Fruit fly (Drosophila melanogaster) whole organism, embryonic: ENCODE results near the gene yellow-g2.

ENCODE experiments used
- CG10431 ChIP-seq: fragments of 200-800 bp; sonication (Bioruptor generic); optimal IDR thresholded peaks from 3 replicates; lab custom pipeline; 2018; ENCODE audit warnings: missing biosample characterization, mild to moderate bottlenecking, missing genetic modification characterization
- CG12071 ChIP-seq: fragments of 200-800 bp; sonication (Bioruptor generic); optimal IDR thresholded peaks from 3 replicates; lab custom pipeline; 2018; ENCODE audit warnings: missing biosample characterization, mild to moderate bottlenecking, missing genetic modification characterization
- CG13287 ChIP-seq: fragments of 200-800 bp; sonication (Bioruptor generic); IDR thresholded peaks from 2 replicates; pipeline ENCODE4 v1.3.6; 2022; ENCODE audit warnings: missing biosample characterization, missing genetic modification characterization; ENCODE audit not compliant: partially characterized antibody
- CG17829 ChIP-seq: fragments of 200-800 bp; optimal IDR thresholded peaks from 2 replicates; lab custom pipeline; 2019; ENCODE audit warnings: missing biosample characterization, mild to moderate bottlenecking, missing genetic modification characterization, moderate library complexity
- CG2199 ChIP-seq: fragments of 200-800 bp; sonication (Bioruptor generic); IDR thresholded peaks from 3 replicates; pipeline ENCODE4 v1.3.6; 2022; ENCODE audit warnings: missing biosample characterization, missing genetic modification characterization
- CG3281 ChIP-seq: fragments of 200-800 bp; sonication (Bioruptor generic); optimal IDR thresholded peaks from 3 replicates; lab custom pipeline; 2017; ENCODE audit warnings: missing biosample characterization, mild to moderate bottlenecking, missing genetic modification characterization
- CG4282 ChIP-seq: fragments of 200-800 bp; sonication (Bioruptor generic); optimal IDR thresholded peaks from 2 replicates; lab custom pipeline; 2016; ENCODE audit warnings: missing biosample characterization, missing genetic modification characterization
- CG6272 ChIP-seq: fragments of 200-800 bp; sonication (Bioruptor generic); IDR thresholded peaks from 2 replicates; pipeline ENCODE4 v1.3.6; 2022; ENCODE audit warnings: missing biosample characterization, missing genetic modification characterization
- CG7372 ChIP-seq: fragments of 200-800 bp; sonication (Bioruptor generic); IDR thresholded peaks from 2 replicates; pipeline ENCODE4 v1.3.6; 2022; ENCODE audit warnings: missing biosample characterization, missing genetic modification characterization
- CG8290 ChIP-seq, 3 experiments: fragments of 200-800 bp; sonication (Bioruptor generic); optimal IDR thresholded peaks; 2 replicates each; lab custom pipeline; 2016 to 2019; ENCODE audit warnings: missing biosample characterization in 3 of 3, missing genetic modification characterization in 3 of 3, mild to moderate bottlenecking in 2 of 3, moderate library complexity in 1 of 3
- CG8944 ChIP-seq: fragments of 200-800 bp; sonication (Bioruptor generic); optimal IDR thresholded peaks from 3 replicates; lab custom pipeline; 2016; ENCODE audit warnings: missing biosample characterization, missing genetic modification characterization
- CG9797 ChIP-seq: fragments of 200-800 bp; sonication (Bioruptor generic); optimal IDR thresholded peaks from 3 replicates; lab custom pipeline; 2018; ENCODE audit warnings: missing biosample characterization, mild to moderate bottlenecking, missing genetic modification characterization
- CG9932 ChIP-seq: fragments of 200-800 bp; sonication (Bioruptor generic); IDR thresholded peaks from 2 replicates; pipeline ENCODE4 v1.3.6; 2022; ENCODE audit warnings: missing biosample characterization, missing genetic modification characterization
- Dbx ChIP-seq: fragments of 200-800 bp; sonication (Bioruptor generic); IDR thresholded peaks from 3 replicates; pipeline ENCODE4 v1.3.6; 2022; ENCODE audit warnings: missing biosample characterization, missing genetic modification characterization
- Deaf1 ChIP-seq: fragments of 200-800 bp; optimal IDR thresholded peaks from 3 replicates; lab custom pipeline; 2019; ENCODE audit warnings: missing biosample characterization, mild to moderate bottlenecking, missing genetic modification characterization, moderate library complexity
- Dp ChIP-seq: fragments of 200-800 bp; sonication (Bioruptor generic); optimal IDR thresholded peaks from 2 replicates; lab custom pipeline; 2018; ENCODE audit warnings: missing biosample characterization, mild to moderate bottlenecking, missing genetic modification characterization, moderate library complexity
- E2f1 ChIP-seq: fragments of 200-800 bp; sonication (Bioruptor generic); IDR thresholded peaks from 2 replicates; pipeline ENCODE4 v1.3.6; 2022; ENCODE audit warnings: missing biosample characterization, missing genetic modification characterization
- Ets97D ChIP-seq: fragments of 200-800 bp; sonication (Bioruptor generic); optimal IDR thresholded peaks from 3 replicates; lab custom pipeline; 2016; ENCODE audit warnings: missing biosample characterization, missing genetic modification characterization
- Jarid2 ChIP-seq: fragments of 200-800 bp; sonication (Bioruptor generic); optimal IDR thresholded peaks from 3 replicates; lab custom pipeline; 2017; ENCODE audit warnings: mild to moderate bottlenecking, missing biosample characterization, missing genetic modification reagents, missing genetic modification characterization
- Lhr ChIP-seq: fragments of 200-800 bp; sonication (Bioruptor generic); optimal IDR thresholded peaks from 3 replicates; lab custom pipeline; 2017; ENCODE audit warnings: mild to moderate bottlenecking, missing biosample characterization, missing genetic modification reagents, missing genetic modification characterization
- Lpt ChIP-seq: fragments of >200 bp; optimal IDR thresholded peaks from 2 replicates; lab custom pipeline; 2018; ENCODE audit warnings: missing biosample characterization, missing genetic modification characterization
- Med ChIP-seq: fragments of 200-800 bp; sonication (Bioruptor generic); peaks from one replicate; lab custom pipeline; 2016; ENCODE audit warnings: missing biosample characterization, missing genetic modification characterization, mild to moderate bottlenecking, inconsistent platforms, moderate library complexity
- Ptx1 ChIP-seq: fragments of 200-800 bp; sonication (Bioruptor generic); IDR thresholded peaks from 2 replicates; pipeline ENCODE4 v1.3.6; 2022; ENCODE audit warnings: missing biosample characterization, missing genetic modification characterization
- Rfx ChIP-seq: fragments of 200-800 bp; sonication (Bioruptor generic); IDR thresholded peaks from 2 replicates; pipeline ENCODE4 v1.3.6; 2022; ENCODE audit warnings: missing biosample characterization, missing genetic modification characterization
- Sin3A ChIP-seq: fragments of >200 bp; optimal IDR thresholded peaks from 2 replicates; lab custom pipeline; 2018
- Vsx1 ChIP-seq: fragments of 200-800 bp; sonication (Bioruptor generic); optimal IDR thresholded peaks from 2 replicates; lab custom pipeline; 2017; ENCODE audit warnings: missing biosample characterization, mild to moderate bottlenecking, missing genetic modification characterization, missing genetic modification reagents
- Xbp1 ChIP-seq: fragments of 200-800 bp; sonication (Bioruptor generic); optimal IDR thresholded peaks from 3 replicates; lab custom pipeline; 2016; ENCODE audit warnings: missing biosample characterization, mild to moderate bottlenecking, missing genetic modification characterization
- chinmo ChIP-seq: fragments of 200-800 bp; sonication (Bioruptor generic); IDR thresholded peaks from 4 replicates; pipeline ENCODE4 v1.3.6; 2022; ENCODE audit warnings: missing biosample characterization, missing genetic modification characterization; ENCODE audit not compliant: partially characterized antibody
- ci ChIP-seq: fragments of 200-800 bp; sonication (Bioruptor generic); IDR thresholded peaks from 3 replicates; pipeline ENCODE4 v1.3.6; 2022; ENCODE audit warnings: missing biosample characterization, missing genetic modification characterization
- croc ChIP-seq: fragments of 200-800 bp; sonication (Bioruptor generic); conservative IDR thresholded peaks from 3 replicates; pipeline ENCODE4 v1.3.6; 2022; ENCODE audit warnings: missing biosample characterization, missing genetic modification characterization
- dan ChIP-seq: fragments of 200-800 bp; sonication (Bioruptor generic); IDR thresholded peaks from 2 replicates; pipeline ENCODE4 v1.3.6; 2022; ENCODE audit warnings: missing biosample characterization, missing genetic modification characterization
- esg ChIP-seq: fragments of 200-800 bp; sonication (Bioruptor generic); conservative IDR thresholded peaks from 2 replicates; pipeline ENCODE4 v1.3.6; 2022; ENCODE audit warnings: missing biosample characterization, missing genetic modification characterization
- eyg ChIP-seq: fragments of 200-800 bp; sonication (Bioruptor generic); optimal IDR thresholded peaks from 3 replicates; lab custom pipeline; 2016; ENCODE audit warnings: missing biosample characterization, missing genetic modification characterization
- gem ChIP-seq: fragments of 200-800 bp; sonication (Bioruptor generic); optimal IDR thresholded peaks from 2 replicates; lab custom pipeline; 2019; ENCODE audit warnings: missing biosample characterization, mild to moderate bottlenecking, missing genetic modification characterization, moderate library complexity
- grn ChIP-seq: fragments of 200-800 bp; sonication (Bioruptor generic); optimal IDR thresholded peaks from 3 replicates; lab custom pipeline; 2017; ENCODE audit warnings: missing biosample characterization, missing genetic modification characterization
- gt ChIP-seq: fragments of 200-800 bp; sonication (Bioruptor generic); IDR thresholded peaks from 2 replicates; pipeline ENCODE4 v1.3.6; 2022; ENCODE audit warnings: missing biosample characterization, missing genetic modification characterization
- hbn ChIP-seq: fragments of 200-800 bp; sonication (Bioruptor generic); IDR thresholded peaks from 2 replicates; pipeline ENCODE4 v1.3.6; 2022; ENCODE audit warnings: missing biosample characterization, missing genetic modification characterization; ENCODE audit not compliant: partially characterized antibody
- inv ChIP-seq: fragments of 200-800 bp; sonication (Bioruptor generic); IDR thresholded peaks from 2 replicates; pipeline ENCODE4 v1.3.6; 2022; ENCODE audit warnings: missing biosample characterization, missing genetic modification characterization; ENCODE audit not compliant: partially characterized antibody
- maf-S ChIP-seq: fragments of 200-800 bp; sonication (Bioruptor generic); optimal IDR thresholded peaks from 2 replicates; lab custom pipeline; 2016; ENCODE audit warnings: missing biosample characterization, missing genetic modification characterization
- otp ChIP-seq: fragments of 200-800 bp; sonication (Bioruptor generic); IDR thresholded peaks from 3 replicates; pipeline ENCODE4, ENCODE4 v1.3.6; 2022; ENCODE audit warnings: missing biosample characterization, missing genetic modification characterization
- pita ChIP-seq: fragments of 200-800 bp; sonication (Bioruptor generic); optimal IDR thresholded peaks from 2 replicates; lab custom pipeline; 2017; ENCODE audit warnings: missing biosample characterization, mild to moderate bottlenecking, missing genetic modification characterization
- pum ChIP-seq: fragments of 200-800 bp; sonication (Bioruptor generic); optimal IDR thresholded peaks from 2 replicates; lab custom pipeline; 2016; ENCODE audit warnings: missing biosample characterization, missing genetic modification characterization
- salm ChIP-seq: fragments of 200-800 bp; sonication (Bioruptor generic); optimal IDR thresholded peaks from 2 replicates; lab custom pipeline; 2018; ENCODE audit warnings: missing biosample characterization, mild to moderate bottlenecking, missing genetic modification characterization
- scrt ChIP-seq: fragments of 200-800 bp; sonication (Bioruptor generic); optimal IDR thresholded peaks from 2 replicates; lab custom pipeline; 2018; ENCODE audit warnings: missing biosample characterization, mild to moderate bottlenecking, missing genetic modification characterization, moderate library complexity
- seq ChIP-seq: fragments of 200-800 bp; sonication (Bioruptor generic); IDR thresholded peaks from 2 replicates; pipeline ENCODE4 v1.3.6; 2022; ENCODE audit warnings: missing biosample characterization, missing genetic modification characterization
- sisA ChIP-seq: fragments of 200-800 bp; sonication (Bioruptor generic); IDR thresholded peaks from 2 replicates; pipeline ENCODE4 v1.3.6; 2022; ENCODE audit warnings: missing biosample characterization, missing genetic modification characterization
- sr ChIP-seq: fragments of 200-800 bp; sonication (Bioruptor generic); IDR thresholded peaks from 3 replicates; pipeline ENCODE4 v1.3.6; 2022; ENCODE audit warnings: missing biosample characterization, missing genetic modification characterization
- tx ChIP-seq: fragments of 200-800 bp; sonication (Bioruptor generic); optimal IDR thresholded peaks from 2 replicates; lab custom pipeline; 2016; ENCODE audit warnings: missing biosample characterization, missing genetic modification characterization
- z ChIP-seq: fragments of 200-800 bp; sonication (Bioruptor generic); IDR thresholded peaks from 3 replicates; pipeline ENCODE4 v1.3.6; 2022; ENCODE audit warnings: missing biosample characterization, missing genetic modification characterization

Gene yellow-g2

dm6 chr3L:2255775-2256174 is 20.6 kb upstream of the yellow-g2 start:
- no peak for TF ChIP-seq otp (GFP tag; lab: Robert Waterston, UW)
- TF ChIP-seq Jarid2 (GFP tag; lab: Kevin White, UChicago), result peak; percentile 60
- peak; percentile 50 for TF ChIP-seq Med (GFP tag; lab: Kevin White, UChicago)
- no peak for TF ChIP-seq Ets97D (GFP tag; lab: Kevin White, UChicago)
- TF ChIP-seq CG17829, result no peak
- peak; percentile 22; the same call in 1 of the 2 replicates for TF ChIP-seq seq (GFP tag; lab: Robert Waterston, UW)
- TF ChIP-seq Dp (GFP tag; lab: Kevin White, UChicago), result no peak
- TF ChIP-seq Deaf1 (tag; lab: Kevin White, UChicago), result peak; percentile 26
- TF ChIP-seq CG8290 (GFP tag; optimal IDR thresholded peaks at IDR 0.05; lab: Kevin White, UChicago), result no peak
- peak in 1 of 2 experiments; percentile 56 for TF ChIP-seq CG8290 (tag; optimal IDR thresholded peaks at IDR 0.05; lab: Kevin White, UChicago)
- TF ChIP-seq CG13287 (GFP tag; lab: Robert Waterston, UW), result peak; percentile 18; the same call in 1 of the 2 replicates
- no peak for TF ChIP-seq CG12071 (GFP tag; lab: Kevin White, UChicago)
- TF ChIP-seq Dbx (GFP tag; lab: Robert Waterston, UW), result 0 out of 3 replicates have a peak, but pooled peaks have one; percentile 38
- no peak for TF ChIP-seq E2f1
- 0 out of 2 replicates have a peak, but pooled peaks have one; percentile 15 for TF ChIP-seq Rfx (GFP tag; lab: Robert Waterston, UW)

- TF ChIP-seq CG9932 (GFP tag; lab: Robert Waterston, UW) (no peak), pita (GFP tag; lab: Kevin White, UChicago) (no peak), gem (no peak), dan (GFP tag; lab: Robert Waterston, UW) (no peak), Ptx1 (GFP tag; lab: Robert Waterston, UW) (no peak), salm (tag; lab: Kevin White, UChicago) (no peak), croc (GFP tag; lab: Robert Waterston, UW) (no peak), CG2199 (GFP tag; lab: Robert Waterston, UW) (no peak), pum (no peak), CG7372 (peak; percentile 29; the same call in 1 of the 2 replicates), esg (no peak), Vsx1 (GFP tag; lab: Kevin White, UChicago) (no peak), chinmo (GFP tag; lab: Robert Waterston, UW) (0 out of 4 replicates have a peak, but pooled peaks have one; percentile 5), gt (GFP tag; lab: Robert Waterston, UW) (no peak), Lpt (GFP tag; lab: Kevin White, UChicago) (no peak), ci (0 out of 3 replicates have a peak, but pooled peaks have one; percentile 28), inv (GFP tag; lab: Robert Waterston, UW) (no peak), z (GFP tag; lab: Robert Waterston, UW) (no peak), scrt (GFP tag; lab: Kevin White, UChicago) (peak; percentile 87), CG4282 (GFP tag; lab: Kevin White, UChicago) (no peak), tx (no peak), CG10431 (GFP tag; lab: Kevin White, UChicago) (no peak), sr (GFP tag; lab: Robert Waterston, UW) (peak; percentile 91), CG9797 (GFP tag; lab: Kevin White, UChicago) (no peak), Xbp1 (GFP tag; lab: Kevin White, UChicago) (no peak), hbn (GFP tag; lab: Robert Waterston, UW) (no peak), sisA (GFP tag; lab: Robert Waterston, UW) (no peak), Lhr (GFP tag; lab: Kevin White, UChicago) (no peak), grn (no peak), CG6272 (no peak), Sin3A (lab: Kevin White, UChicago) (no peak), maf-S (GFP tag; lab: Kevin White, UChicago) (no peak), CG8944 (GFP tag; lab: Kevin White, UChicago) (no peak), eyg (GFP tag; lab: Kevin White, UChicago) (no peak), CG3281 (no peak)
These were observed 19.8 kb upstream of the yellow-g2 start for dm6 chr3L:2256422-2257172.
